Worm (Caenorhabditis elegans): ENCODE measurements around the gene F59B2.12.
A peak's percentile ranks its signal among the peaks of the same experiment; 100 is the strongest.

The F59B2.12 gene

DNA sequence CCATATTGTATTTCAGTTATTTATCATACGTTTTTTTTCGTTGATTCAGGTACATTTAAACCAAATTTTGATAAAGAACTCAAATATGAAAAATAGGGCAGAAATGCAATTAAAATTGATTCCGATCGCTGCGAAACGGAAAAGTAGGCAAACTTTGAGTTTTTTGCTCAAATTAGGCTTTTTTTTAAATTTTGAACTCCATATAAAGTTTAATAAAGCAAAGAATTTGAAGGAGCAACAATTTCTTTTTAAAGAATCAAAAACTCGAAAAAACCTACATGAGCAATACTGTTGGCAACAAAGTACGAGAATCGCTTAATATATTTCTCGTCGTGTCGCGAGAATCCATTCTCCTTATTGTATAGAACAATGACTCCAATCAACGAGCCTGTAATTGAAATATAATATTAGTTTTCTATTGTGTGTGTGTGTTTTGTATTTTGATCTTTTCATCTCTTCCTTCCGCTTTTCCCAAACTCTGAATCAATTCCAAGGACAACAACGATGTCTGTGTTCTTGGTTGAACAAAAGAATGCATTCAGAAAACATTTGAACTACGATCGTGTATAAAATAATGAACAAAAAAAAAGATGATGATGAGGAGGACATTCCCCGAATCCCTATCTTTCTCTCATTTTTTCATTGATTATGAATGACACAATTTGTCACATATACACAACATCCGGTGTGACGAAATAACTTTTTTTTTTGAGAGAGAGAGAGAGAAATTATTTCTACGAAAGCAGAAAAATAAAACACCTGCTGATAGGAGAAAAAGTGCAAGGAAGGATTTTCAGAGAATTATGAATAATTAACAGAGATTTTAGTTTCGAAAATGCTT, 38.7 kb upstream of the F59B2.12 start:
- TF ChIP-seq ets-4 (tag; optimal IDR thresholded peaks at IDR 0.05) (no peak), Y22D7AL.16 (tag; optimal IDR thresholded peaks at IDR 0.05) (no peak), dve-1 (tag; optimal IDR thresholded peaks at IDR 0.05) (no peak), elt-2 (tag; optimal IDR thresholded peaks at IDR 0.05) (no peak), tbx-7 (tag; optimal IDR thresholded peaks at IDR 0.05) (no peak)

DNA sequence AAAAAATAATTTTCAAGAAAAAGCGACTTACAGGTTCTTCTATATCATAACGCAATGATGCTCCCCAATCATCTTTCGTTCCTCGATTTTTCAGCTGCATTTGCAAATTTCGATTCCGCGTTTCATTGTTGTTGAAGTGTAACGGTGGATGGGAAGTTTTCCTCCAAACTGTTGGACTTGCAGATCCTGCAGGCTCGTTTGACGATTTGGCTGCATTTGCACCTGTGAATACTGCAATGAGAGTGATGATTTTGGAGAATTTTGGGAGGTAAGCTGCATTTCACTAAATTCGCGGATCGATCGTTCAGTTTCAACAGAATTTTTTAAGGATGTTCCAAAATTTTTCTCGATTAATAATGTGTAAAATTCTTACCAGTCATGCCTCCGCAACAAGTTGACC, 36.5 kb upstream of the F59B2.12 start:
- no peak for TF ChIP-seq Y22D7AL.16 (tag; optimal IDR thresholded peaks at IDR 0.05)
- no peak for TF ChIP-seq ceh-34 (tag; optimal IDR thresholded peaks at IDR 0.05)
- TF ChIP-seq unc-3 (GFP tag; conservative IDR thresholded peaks at IDR 0.05): no peak
- no peak for TF ChIP-seq unc-3 (tag; optimal IDR thresholded peaks at IDR 0.05)
- TF ChIP-seq ceh-6 (GFP tag; optimal IDR thresholded peaks at IDR 0.05): no peak
- TF ChIP-seq C38D4.7 (GFP tag; optimal IDR thresholded peaks at IDR 0.05): no peak
- TF ChIP-seq odd-2 (tag; optimal IDR thresholded peaks at IDR 0.05): no peak
- TF ChIP-seq npax-4 (tag; optimal IDR thresholded peaks at IDR 0.05): no peak
- TF ChIP-seq tbx-7 (tag; optimal IDR thresholded peaks at IDR 0.05): no peak
- TF ChIP-seq C08G9.2 (tag; optimal IDR thresholded peaks at IDR 0.05): no peak

DNA sequence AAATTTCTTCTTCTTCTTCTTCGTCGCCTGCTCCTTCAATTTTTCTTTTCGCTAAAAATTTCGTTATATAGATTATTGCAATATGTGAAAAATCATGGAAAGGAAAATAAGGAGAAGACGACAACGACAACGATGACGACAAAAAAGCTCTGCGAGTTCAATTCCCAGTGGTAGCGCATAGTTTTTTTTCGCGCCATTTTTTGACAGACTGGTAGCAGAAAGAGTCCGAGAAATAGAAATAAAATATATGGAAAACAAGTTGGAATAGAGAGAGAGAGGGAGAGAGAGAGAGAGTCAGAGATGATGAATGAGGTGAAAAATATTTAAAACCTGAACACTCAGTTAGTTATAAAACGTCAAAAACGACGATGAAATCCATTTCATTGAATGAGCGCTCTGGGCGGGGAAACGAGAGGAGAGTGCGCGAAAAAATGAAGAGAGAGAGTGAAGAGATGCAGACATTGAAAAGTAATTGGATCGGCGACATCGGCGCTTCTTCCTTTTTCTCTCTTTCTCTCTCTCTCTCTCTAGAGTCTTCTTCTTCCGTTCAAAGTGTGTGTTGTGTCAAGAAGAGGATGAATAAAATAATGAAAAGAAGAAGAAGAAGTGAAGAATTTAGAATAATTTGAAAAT, 35.4 kb upstream of the F59B2.12 start, which contains the start of gene pde-2:
pde-2 (minus strand) TSS at position 51 of the 633 bp plus-strand sequence.
- peak; percentile 97 for TF ChIP-seq unc-42 (tag; optimal IDR thresholded peaks at IDR 0.05)
- TF ChIP-seq ceh-34 (tag; optimal IDR thresholded peaks at IDR 0.05): peak; percentile 75
- TF ChIP-seq nfya-1 (tag; optimal IDR thresholded peaks at IDR 0.05): peak; percentile 21
- TF ChIP-seq hlh-30 (tag; optimal IDR thresholded peaks at IDR 0.05; ENCODE audit: insufficient read depth): no peak
- TF ChIP-seq pat-9 (tag; optimal IDR thresholded peaks at IDR 0.05): no peak
- TF ChIP-seq fkh-10 (GFP tag; optimal IDR thresholded peaks at IDR 0.05): no peak
- no peak for TF ChIP-seq Y22D7AL.16 (tag; optimal IDR thresholded peaks at IDR 0.05)
- peak; percentile 1 for TF ChIP-seq ceh-14 (tag; optimal IDR thresholded peaks at IDR 0.05)
- no peak for TF ChIP-seq syd-9 (tag; optimal IDR thresholded peaks at IDR 0.05)
- TF ChIP-seq ceh-48 (tag; optimal IDR thresholded peaks at IDR 0.05): no peak
- peak; percentile 61 for TF ChIP-seq ceh-31 (tag; optimal IDR thresholded peaks at IDR 0.05)
- TF ChIP-seq unc-3 (GFP tag; conservative IDR thresholded peaks at IDR 0.05): no peak
- TF ChIP-seq unc-3 (tag; optimal IDR thresholded peaks at IDR 0.05): no peak
- peak; percentile 12 for TF ChIP-seq ceh-19 (GFP tag; optimal IDR thresholded peaks at IDR 0.05)
- TF ChIP-seq tbx-2 (tag; optimal IDR thresholded peaks at IDR 0.05): peak; percentile 17
- TF ChIP-seq npax-4 (tag; optimal IDR thresholded peaks at IDR 0.05): no peak

DNA sequence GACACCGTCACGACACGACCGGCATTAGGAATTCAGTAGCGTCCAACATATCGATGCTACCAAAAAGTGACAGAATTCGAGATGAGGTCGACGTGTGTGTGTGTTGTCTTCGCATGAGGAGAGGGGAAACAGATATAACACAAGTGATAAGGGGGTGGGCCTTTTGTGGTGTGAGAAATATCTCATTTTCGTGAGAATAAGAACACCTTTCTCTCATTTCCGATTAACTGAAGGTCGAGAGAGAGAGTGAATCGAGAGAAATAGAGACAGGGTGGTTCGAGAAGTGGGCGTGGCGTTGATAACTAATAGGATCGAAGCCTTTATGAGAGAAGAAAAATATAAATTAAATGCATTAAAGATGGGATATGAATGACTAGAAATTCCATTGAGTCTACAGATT, 34.3 kb upstream of the F59B2.12 start:
- TF ChIP-seq hlh-13 (GFP tag; optimal IDR thresholded peaks at IDR 0.05) (no peak), ceh-45 (GFP tag; IDR thresholded peaks at IDR 0.05) (no peak), ceh-30 (tag; optimal IDR thresholded peaks at IDR 0.05) (no peak), syd-9 (tag; optimal IDR thresholded peaks at IDR 0.05) (no peak), hlh-8 (tag; optimal IDR thresholded peaks at IDR 0.05) (no peak)

DNA sequence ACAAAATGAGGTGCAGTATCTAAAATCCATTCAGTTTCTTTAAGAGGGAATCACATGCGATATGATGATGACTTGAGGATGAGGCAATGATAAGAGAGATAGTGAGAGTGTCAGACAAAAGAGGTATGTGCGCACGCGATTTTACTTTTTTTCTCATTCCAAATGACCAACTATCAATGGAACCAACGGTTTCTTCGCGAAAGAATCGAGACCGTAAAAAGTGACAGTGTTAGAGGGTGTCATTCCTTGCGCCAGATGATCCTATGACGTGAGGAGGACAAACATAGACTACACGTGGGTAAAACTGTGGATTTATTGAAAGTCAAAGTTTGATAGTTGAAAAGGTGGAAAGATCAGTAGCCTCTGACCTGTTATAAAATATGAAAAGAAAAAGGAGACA, 33.6 kb upstream of the F59B2.12 start:
- no peak for TF ChIP-seq ceh-9 (tag; optimal IDR thresholded peaks at IDR 0.05)
- no peak for TF ChIP-seq unc-42 (tag; optimal IDR thresholded peaks at IDR 0.05)
- TF ChIP-seq ceh-6 (GFP tag; optimal IDR thresholded peaks at IDR 0.05): no peak
- no peak for TF ChIP-seq fkh-6 (tag; optimal IDR thresholded peaks at IDR 0.05)
- no peak for TF ChIP-seq ceh-22 (tag; optimal IDR thresholded peaks at IDR 0.05)
- TF ChIP-seq pag-3 (tag; optimal IDR thresholded peaks at IDR 0.05; ENCODE audit: borderline replicate concordance): no peak
- no peak for TF ChIP-seq zip-5 (tag; optimal IDR thresholded peaks at IDR 0.05)
- no peak for TF ChIP-seq hlh-30 (tag; optimal IDR thresholded peaks at IDR 0.05; ENCODE audit: insufficient read depth)
- TF ChIP-seq sdc-2 (tag; optimal IDR thresholded peaks at IDR 0.05): no peak
- TF ChIP-seq ahr-1 (tag; optimal IDR thresholded peaks at IDR 0.05): no peak
- TF ChIP-seq pha-4 (tag; optimal IDR thresholded peaks at IDR 0.05): no peak
- TF ChIP-seq unc-55 (GFP tag; optimal IDR thresholded peaks at IDR 0.05): no peak
- no peak for TF ChIP-seq C08G9.2 (tag; optimal IDR thresholded peaks at IDR 0.05)
- TF ChIP-seq che-1 (tag; optimal IDR thresholded peaks at IDR 0.05): no peak
- TF ChIP-seq rnt-1 (tag; optimal IDR thresholded peaks at IDR 0.05): no peak
- TF ChIP-seq gmeb-2 (tag; optimal IDR thresholded peaks at IDR 0.05): no peak
- no peak for TF ChIP-seq ref-2 (tag; optimal IDR thresholded peaks at IDR 0.05)
